Worm (Caenorhabditis elegans) whole organism, L4 larva: ENCODE measurements around the gene ampd-1.

Experiments
- F10B5.3 ChIP-seq: sonication (generic microtip); optimal IDR thresholded peaks from 2 replicates; lab custom pipeline; 2016; ENCODE audit warnings: mild to moderate bottlenecking, missing genetic modification characterization, missing compliant biosample characterization
- F37D6.2 ChIP-seq: sonication (generic microtip); optimal IDR thresholded peaks from 2 replicates; lab custom pipeline; 2016; ENCODE audit warnings: mild to moderate bottlenecking, missing genetic modification characterization, missing compliant biosample characterization
- F49E8.2 ChIP-seq: sonication (generic microtip); optimal IDR thresholded peaks from 2 replicates; lab custom pipeline; 2016; ENCODE audit warnings: missing compliant biosample characterization, mild to moderate bottlenecking, missing genetic modification characterization, borderline replicate concordance
- R02D3.7 ChIP-seq: fragments of 150-350 bp; sonication (generic microtip); optimal IDR thresholded peaks from 3 replicates; lab custom pipeline; 2014; ENCODE audit warnings: missing biosample characterization, missing genetic modification characterization
- T20F7.1 ChIP-seq: fragments of 200-800 bp; sonication (Bioruptor generic); optimal IDR thresholded peaks from 2 replicates; lab custom pipeline; 2018; ENCODE audit warnings: mild to moderate bottlenecking, missing genetic modification characterization, missing compliant biosample characterization
- T26A8.4 ChIP-seq: fragments of 200-800 bp; sonication (Bioruptor generic); IDR thresholded peaks from 2 replicates; pipeline ENCODE4 v1.3.6; 2022; ENCODE audit warnings: missing genetic modification characterization, missing compliant biosample characterization
- Y5F2A.4 ChIP-seq: fragments of 200-800 bp; sonication (Bioruptor generic); optimal IDR thresholded peaks from 2 replicates; lab custom pipeline; 2018; ENCODE audit warnings: mild to moderate bottlenecking, missing genetic modification characterization, missing compliant biosample characterization
- Y75B8A.6 ChIP-seq: fragments of 200-800 bp; sonication (Bioruptor generic); IDR thresholded peaks from 2 replicates; pipeline ENCODE4 v1.3.6; 2022; ENCODE audit warnings: missing genetic modification reagents, missing genetic modification characterization, missing compliant biosample characterization
- ZK337.2 ChIP-seq: fragments of 200-800 bp; sonication (Bioruptor generic); IDR thresholded peaks from 2 replicates; pipeline ENCODE4 v1.3.6; 2022; ENCODE audit warnings: missing genetic modification reagents, missing genetic modification characterization, missing compliant biosample characterization
- aly-2 ChIP-seq: sonication (generic microtip); optimal IDR thresholded peaks from 2 replicates; lab custom pipeline; 2018; ENCODE audit warnings: missing biosample characterization, missing genetic modification characterization
- ama-1 ChIP-seq: fragments of 150-350 bp; optimal IDR thresholded peaks from 2 replicates; lab custom pipeline; 2014; ENCODE audit warnings: inconsistent platforms, mixed read lengths
- ceh-20 ChIP-seq: fragments of 200-800 bp; sonication (Bioruptor generic); IDR thresholded peaks from 2 replicates; pipeline ENCODE4 v1.3.6; 2022; ENCODE audit warnings: missing genetic modification reagents, missing genetic modification characterization, missing compliant biosample characterization
- ceh-44 ChIP-seq: fragments of 200-800 bp; sonication (Bioruptor generic); IDR thresholded peaks from 2 replicates; pipeline ENCODE4 v1.3.6; 2022; ENCODE audit warnings: missing genetic modification reagents, missing genetic modification characterization, missing compliant biosample characterization
- ceh-62 ChIP-seq: sonication (generic microtip); optimal IDR thresholded peaks from 2 replicates; lab custom pipeline; 2017; ENCODE audit warnings: missing biosample characterization, missing genetic modification characterization
- ceh-82 ChIP-seq: sonication (generic microtip); optimal IDR thresholded peaks from 2 replicates; lab custom pipeline; 2017; ENCODE audit warnings: missing biosample characterization, missing genetic modification characterization
- daf-12 ChIP-seq: fragments of 150-350 bp; optimal IDR thresholded peaks from 2 replicates; lab custom pipeline; 2014; ENCODE audit warnings: missing biosample characterization, missing genetic modification reagents, missing genetic modification characterization
- duxl-1 ChIP-seq: sonication (generic microtip); optimal IDR thresholded peaks from 2 replicates; lab custom pipeline; 2016; ENCODE audit warnings: mild to moderate bottlenecking, missing genetic modification characterization, moderate library complexity, missing compliant biosample characterization; ENCODE audit not compliant: poor library complexity
- dve-1 ChIP-seq: sonication (generic microtip); optimal IDR thresholded peaks from 2 replicates; lab custom pipeline; 2017; ENCODE audit warnings: antibody characterized with exemption, mild to moderate bottlenecking, missing genetic modification characterization, missing compliant biosample characterization; ENCODE audit not compliant: insufficient read depth
- egl-27 ChIP-seq: sonication (generic microtip); optimal IDR thresholded peaks from 3 replicates; lab custom pipeline; 2017; ENCODE audit warnings: missing biosample characterization, missing genetic modification reagents, missing genetic modification characterization
- fkh-10 ChIP-seq: fragments of 150-350 bp; optimal IDR thresholded peaks from 2 replicates; lab custom pipeline; 2014; ENCODE audit warnings: missing biosample characterization, missing genetic modification reagents, missing genetic modification characterization
- hlh-11 ChIP-seq: fragments of 200-800 bp; sonication (Bioruptor generic); optimal IDR thresholded peaks from 2 replicates; lab custom pipeline; 2018; ENCODE audit warnings: mild to moderate bottlenecking, missing genetic modification characterization, missing compliant biosample characterization
- hlh-30 ChIP-seq: sonication (generic microtip); optimal IDR thresholded peaks from 2 replicates; lab custom pipeline; 2017; ENCODE audit warnings: antibody characterized with exemption, mild to moderate bottlenecking, missing genetic modification characterization, missing compliant biosample characterization; ENCODE audit not compliant: insufficient read depth
- hmg-1.1 ChIP-seq: fragments of 200-800 bp; sonication (Bioruptor generic); IDR thresholded peaks from 2 replicates; pipeline ENCODE4 v1.3.6; 2022; ENCODE audit warnings: missing genetic modification reagents, missing genetic modification characterization, missing compliant biosample characterization
- lin-13 ChIP-seq: fragments of 150-350 bp; optimal IDR thresholded peaks from 2 replicates; lab custom pipeline; 2014; ENCODE audit warnings: missing biosample characterization, missing genetic modification reagents, missing genetic modification characterization
- lin-29 ChIP-seq: fragments of 200-800 bp; sonication (Bioruptor generic); IDR thresholded peaks from 2 replicates; pipeline ENCODE4 v1.3.6; 2022; ENCODE audit warnings: missing genetic modification reagents, missing genetic modification characterization, missing compliant biosample characterization
- lir-3 ChIP-seq: sonication (generic microtip); optimal IDR thresholded peaks from 2 replicates; lab custom pipeline; 2016; ENCODE audit warnings: mild to moderate bottlenecking, missing genetic modification characterization, missing compliant biosample characterization
- lsy-2 ChIP-seq, 2 experiments: fragments of 150-350 bp in 1 of 2; sonication (generic microtip) in 1 of 2; optimal IDR thresholded peaks; 2 replicates each; lab custom pipeline; 2014 to 2017; ENCODE audit warnings: missing biosample characterization in 2 of 2, missing genetic modification characterization in 2 of 2
- madf-5 ChIP-seq, 2 experiments: fragments of 200-800 bp; sonication (Bioruptor generic); IDR thresholded peaks; 2 replicates each; pipeline ENCODE4 v1.3.6; 2022; ENCODE audit warnings: missing compliant biosample characterization in 2 of 2, missing genetic modification characterization in 2 of 2
- madf-9 ChIP-seq: fragments of 200-800 bp; sonication (Bioruptor generic); conservative IDR thresholded peaks from 2 replicates; pipeline ENCODE4 v1.3.6; 2022; ENCODE audit warnings: missing genetic modification reagents, missing genetic modification characterization, missing compliant biosample characterization
- mep-1 ChIP-seq: fragments of 150-350 bp; sonication (generic microtip); optimal IDR thresholded peaks from 3 replicates; lab custom pipeline; 2014; ENCODE audit warnings: missing biosample characterization, missing genetic modification characterization
- mes-2 ChIP-seq: sonication (generic microtip); optimal IDR thresholded peaks from 2 replicates; lab custom pipeline; 2016; ENCODE audit warnings: missing genotype, mild to moderate bottlenecking, missing genetic modification characterization, missing compliant biosample characterization; ENCODE audit not compliant: poor library complexity, severe bottlenecking
- nhr-10 ChIP-seq: fragments of 150-350 bp; optimal IDR thresholded peaks from 2 replicates; lab custom pipeline; 2014; ENCODE audit warnings: missing biosample characterization, missing genetic modification characterization
- nhr-102 ChIP-seq: sonication (generic microtip); optimal IDR thresholded peaks from 2 replicates; lab custom pipeline; 2016; ENCODE audit warnings: mild to moderate bottlenecking, missing genetic modification characterization, moderate library complexity, missing compliant biosample characterization
- nhr-111 ChIP-seq: fragments of 200-800 bp; sonication (Bioruptor generic); optimal IDR thresholded peaks from 2 replicates; lab custom pipeline; 2018; ENCODE audit warnings: mild to moderate bottlenecking, missing genetic modification characterization, missing compliant biosample characterization
- nhr-237 ChIP-seq: sonication (generic microtip); optimal IDR thresholded peaks from 2 replicates; lab custom pipeline; 2017; ENCODE audit warnings: missing biosample characterization, missing genetic modification characterization
- nhr-28 ChIP-seq: fragments of 150-350 bp; optimal IDR thresholded peaks from 2 replicates; lab custom pipeline; 2014; ENCODE audit warnings: missing biosample characterization, missing genetic modification characterization
- nhr-48 ChIP-seq: sonication (generic microtip); optimal IDR thresholded peaks from 2 replicates; lab custom pipeline; 2016; ENCODE audit warnings: mild to moderate bottlenecking, missing genetic modification characterization, missing compliant biosample characterization
- nhr-6 ChIP-seq: fragments of 150-350 bp; optimal IDR thresholded peaks from 2 replicates; lab custom pipeline; 2014; ENCODE audit warnings: missing biosample characterization, missing genetic modification characterization
- nhr-76 ChIP-seq: fragments of 150-350 bp; optimal IDR thresholded peaks from 2 replicates; lab custom pipeline; 2014; ENCODE audit warnings: missing biosample characterization, missing genetic modification characterization
- nhr-77 ChIP-seq: fragments of 150-350 bp; optimal IDR thresholded peaks from 2 replicates; lab custom pipeline; 2014; ENCODE audit warnings: missing biosample characterization, missing genetic modification characterization
- pha-4 ChIP-seq, 2 experiments: fragments of 150-350 bp in 1 of 2; fragments of 200-800 bp in 1 of 2; sonication (Bioruptor generic) in 1 of 2; IDR thresholded peaks in 1 of 2; optimal IDR thresholded peaks in 1 of 2; 2 replicates each; pipeline versions ENCODE4 v1.3.6 to Lab custom; 2014 to 2022; ENCODE audit warnings: missing genetic modification characterization in 2 of 2, missing genetic modification reagents in 2 of 2, missing biosample characterization in 1 of 2, missing compliant biosample characterization in 1 of 2
- saeg-2 ChIP-seq: fragments of 200-800 bp; sonication (Bioruptor generic); IDR thresholded peaks from 2 replicates; pipeline ENCODE4 v1.3.6; 2022; ENCODE audit warnings: missing genetic modification reagents, missing genetic modification characterization, missing compliant biosample characterization
- sdz-12 ChIP-seq: fragments of 200-800 bp; sonication (Bioruptor generic); optimal IDR thresholded peaks from 2 replicates; lab custom pipeline; 2018; ENCODE audit warnings: mild to moderate bottlenecking, missing genetic modification characterization, missing compliant biosample characterization
- skn-1 ChIP-seq: fragments of 150-350 bp; optimal IDR thresholded peaks from 2 replicates; lab custom pipeline; 2014; ENCODE audit warnings: missing biosample characterization, missing genetic modification characterization
- snpc-1.2 ChIP-seq: fragments of 200-800 bp; sonication (Bioruptor generic); IDR thresholded peaks from 2 replicates; pipeline ENCODE4 v1.3.6; 2022; ENCODE audit warnings: missing genetic modification reagents, missing genetic modification characterization, missing compliant biosample characterization
- unc-130 ChIP-seq: sonication (generic microtip); optimal IDR thresholded peaks from 2 replicates; lab custom pipeline; 2016; ENCODE audit warnings: missing genetic modification reagents, missing genetic modification characterization, missing compliant biosample characterization
- vab-7 ChIP-seq: fragments of 200-800 bp; sonication (Bioruptor generic); IDR thresholded peaks from 2 replicates; pipeline ENCODE4 v1.3.6; 2022; ENCODE audit warnings: missing genetic modification reagents, missing genetic modification characterization, missing compliant biosample characterization
- zag-1 ChIP-seq: fragments of 150-350 bp; optimal IDR thresholded peaks from 2 replicates; lab custom pipeline; 2014; ENCODE audit warnings: missing biosample characterization, missing genetic modification characterization
- zfp-2 ChIP-seq: sonication (generic microtip); optimal IDR thresholded peaks from 2 replicates; lab custom pipeline; 2016; ENCODE audit warnings: mild to moderate bottlenecking, missing genetic modification characterization, missing compliant biosample characterization

The ampd-1 gene

DNA sequence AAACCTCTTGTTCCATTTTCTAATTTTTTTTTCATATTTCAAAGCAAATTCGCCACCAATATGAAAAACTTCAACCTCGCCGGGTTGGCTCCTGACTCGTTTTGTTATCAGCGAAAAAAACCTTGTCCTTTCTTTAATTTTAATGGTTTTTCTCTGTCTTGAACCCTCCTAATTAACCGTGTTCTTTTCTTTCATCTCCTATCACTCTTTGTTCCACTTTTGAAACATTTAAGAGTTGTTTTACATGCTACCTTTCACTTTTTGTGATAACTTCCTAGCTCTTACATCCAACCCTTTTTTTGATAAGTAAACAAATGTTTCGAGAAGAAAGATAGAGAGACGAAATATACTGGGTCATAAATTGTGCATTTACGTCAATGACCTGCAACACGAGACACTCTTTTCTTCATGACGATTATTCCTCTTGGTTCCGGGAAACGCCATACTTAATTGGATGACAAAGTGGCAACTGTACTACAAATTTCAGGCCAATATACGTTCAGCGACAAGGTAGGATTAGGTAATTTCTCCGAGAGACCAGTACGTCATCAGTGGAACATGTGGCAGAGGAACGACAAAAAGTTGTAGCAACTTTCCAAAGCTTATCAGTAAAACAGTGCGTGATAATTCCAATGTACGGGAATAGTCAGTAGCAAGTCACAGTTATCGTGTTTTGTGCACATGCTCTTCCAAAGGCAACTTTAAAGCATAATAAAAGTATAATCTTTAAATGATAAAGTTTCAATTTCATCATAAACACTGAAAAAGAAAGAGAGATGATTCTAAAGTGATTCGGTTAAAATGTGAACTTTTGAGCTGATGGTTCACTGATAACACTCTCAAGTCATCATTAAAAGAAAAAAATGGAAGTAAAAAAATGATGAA lies 18.2 kb upstream of the ampd-1 start (continued):
- TF ChIP-seq vab-7 (GFP tag; lab: Robert Waterston, UW): no peak
- TF ChIP-seq nhr-111 (GFP tag; lab: Kevin White, UChicago): no peak
- no peak for TF ChIP-seq madf-5 (GFP tag; IDR thresholded peaks at IDR 0.05; lab: Robert Waterston, UW)
- no peak for TF ChIP-seq ama-1 (lab: Kevin White, UChicago)
- peak; percentile 17 for TF ChIP-seq nhr-77 (tag; lab: Kevin White, UChicago)
- no peak for TF ChIP-seq Y75B8A.6 (GFP tag; lab: Robert Waterston, UW)
- no peak for TF ChIP-seq hmg-1.1
- no peak for TF ChIP-seq T26A8.4
- no peak for TF ChIP-seq F10B5.3 (tag; lab: Kevin White, UChicago)
- TF ChIP-seq hlh-30 (tag; lab: Kevin White, UChicago): no peak
- TF ChIP-seq lin-13 (GFP tag; lab: Kevin White, UChicago): no peak
- no peak for TF ChIP-seq zag-1 (tag; lab: Kevin White, UChicago)
- TF ChIP-seq snpc-1.2 (GFP tag; lab: Robert Waterston, UW): no peak
- no peak for TF ChIP-seq madf-9 (GFP tag; lab: Robert Waterston, UW)
- TF ChIP-seq nhr-28 (tag; lab: Kevin White, UChicago): peak; percentile 51
- TF ChIP-seq zfp-2 (tag; lab: Kevin White, UChicago): no peak
- no peak for TF ChIP-seq daf-12 (tag; lab: Kevin White, UChicago)
- peak; percentile 5 for TF ChIP-seq T20F7.1 (GFP tag; lab: Kevin White, UChicago)
- peak; percentile 56 for TF ChIP-seq nhr-48
- peak; percentile 20 for TF ChIP-seq mes-2
- no peak for TF ChIP-seq nhr-237
- TF ChIP-seq nhr-76 (tag; lab: Kevin White, UChicago): no peak
- no peak for TF ChIP-seq ceh-44 (GFP tag; lab: Robert Waterston, UW)
- TF ChIP-seq F49E8.2 (tag; lab: Kevin White, UChicago): no peak
- no peak for TF ChIP-seq ZK337.2 (GFP tag; lab: Robert Waterston, UW)
- TF ChIP-seq R02D3.7: no peak
- no peak for TF ChIP-seq nhr-6 (tag; lab: Kevin White, UChicago)
- no peak for TF ChIP-seq sdz-12
- peak; percentile 82 for TF ChIP-seq dve-1 (tag; lab: Kevin White, UChicago)
- TF ChIP-seq lsy-2 (tag; optimal IDR thresholded peaks at IDR 0.05; lab: Kevin White, UChicago): no peak
- TF ChIP-seq skn-1 (tag; lab: Kevin White, UChicago): no peak
- no peak for TF ChIP-seq ceh-82 (tag; lab: Kevin White, UChicago)
- no peak for TF ChIP-seq Y5F2A.4
- TF ChIP-seq egl-27 (tag; lab: Kevin White, UChicago): no peak
- TF ChIP-seq fkh-10: no peak
- TF ChIP-seq pha-4 (GFP tag; IDR thresholded peaks at IDR 0.05; lab: Robert Waterston, UW): 0 out of 2 replicates have a peak, but pooled peaks have one; percentile 28
- TF ChIP-seq pha-4 (tag; optimal IDR thresholded peaks at IDR 0.05; lab: Kevin White, UChicago): no peak
- TF ChIP-seq nhr-102 (tag; lab: Kevin White, UChicago): peak; percentile 51
- no peak for TF ChIP-seq mep-1 (tag; lab: Kevin White, UChicago)
- no peak for TF ChIP-seq nhr-10
- no peak for TF ChIP-seq ceh-20 (GFP tag; lab: Robert Waterston, UW)
- peak; percentile 5 for TF ChIP-seq duxl-1
- TF ChIP-seq hlh-11 (tag; lab: Kevin White, UChicago): peak; percentile 64
- TF ChIP-seq F37D6.2 (tag; lab: Kevin White, UChicago): no peak
- TF ChIP-seq lir-3 (tag; lab: Kevin White, UChicago): no peak
- TF ChIP-seq aly-2: no peak
- TF ChIP-seq lin-29 (GFP tag; lab: Robert Waterston, UW): no peak
- TF ChIP-seq saeg-2 (GFP tag; lab: Robert Waterston, UW): no peak
- TF ChIP-seq unc-130 (GFP tag; lab: Kevin White, UChicago): no peak
- TF ChIP-seq ceh-62 (tag; lab: Kevin White, UChicago): no peak
